Fruit fly (Drosophila melanogaster) whole organism, embryonic: ENCODE results near the gene fend.

Experiments used
- CG16863 ChIP-seq: fragments of 200-800 bp; sonication (Bioruptor generic); optimal IDR thresholded peaks from 3 replicates; lab custom pipeline; 2016; ENCODE audit warnings: missing biosample characterization, missing genetic modification characterization
- NFAT ChIP-seq: fragments of 200-800 bp; sonication (Bioruptor generic); IDR thresholded peaks from 2 replicates; pipeline ENCODE4 v1.3.6; 2022; ENCODE audit warnings: missing biosample characterization, missing genetic modification characterization
- TFAM ChIP-seq: fragments of 200-800 bp; sonication (Bioruptor generic); optimal IDR thresholded peaks from 2 replicates; lab custom pipeline; 2017; ENCODE audit warnings: missing biosample characterization, missing genetic modification characterization, inconsistent platforms
- dati ChIP-seq: fragments of 200-800 bp; sonication (Bioruptor generic); IDR thresholded peaks from 2 replicates; pipeline ENCODE4 v1.3.6; 2022; ENCODE audit warnings: missing biosample characterization, missing genetic modification characterization
- salm ChIP-seq: fragments of 200-800 bp; sonication (Bioruptor generic); optimal IDR thresholded peaks from 2 replicates; lab custom pipeline; 2018; ENCODE audit warnings: missing biosample characterization, mild to moderate bottlenecking, missing genetic modification characterization

DNA sequence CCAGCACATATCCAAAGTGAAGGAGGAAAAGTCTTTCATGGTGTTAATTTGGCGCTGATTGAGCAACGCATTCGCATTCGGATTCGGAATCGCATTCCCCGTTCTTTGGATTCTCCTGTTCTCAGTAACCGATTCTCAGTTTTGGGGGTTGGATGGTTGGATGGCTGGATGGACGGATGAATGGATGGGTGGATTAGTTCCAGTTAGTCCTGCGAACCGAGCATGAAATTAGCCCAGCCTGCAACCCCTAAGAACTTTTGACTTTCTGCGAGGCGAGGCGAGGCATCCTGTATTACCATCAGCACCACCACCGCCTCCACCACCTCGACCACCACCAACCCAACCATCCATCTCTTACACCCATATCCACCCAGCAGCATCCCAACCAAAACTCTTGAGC lies 4.7 kb downstream of the fend start:
- TF ChIP-seq dati (GFP tag; lab: Robert Waterston, UW) = no peak
- TF ChIP-seq salm (tag; lab: Kevin White, UChicago) = no peak
- no peak for TF ChIP-seq TFAM (GFP tag; lab: Kevin White, UChicago)
- TF ChIP-seq NFAT = no peak
- TF ChIP-seq CG16863 (GFP tag; lab: Kevin White, UChicago) = no peak
